Worm (Caenorhabditis elegans) whole organism, late embryonic: ENCODE data around the gene wdr-83.

Experiments used
- T23F11.4 ChIP-seq: fragments of 200-800 bp; sonication (Bioruptor generic); optimal IDR thresholded peaks from 2 replicates; lab custom pipeline; 2018; ENCODE audit warnings: mild to moderate bottlenecking, missing genetic modification characterization, missing compliant biosample characterization
- ceh-34 ChIP-seq: sonication (generic microtip); optimal IDR thresholded peaks from 2 replicates; lab custom pipeline; 2016; ENCODE audit warnings: mild to moderate bottlenecking, missing genetic modification characterization, missing compliant biosample characterization
- ceh-48 ChIP-seq: sonication (generic microtip); optimal IDR thresholded peaks from 2 replicates; lab custom pipeline; 2016; ENCODE audit warnings: missing genetic modification characterization, inconsistent platforms, missing compliant biosample characterization
- gmeb-2 ChIP-seq: sonication (generic microtip); optimal IDR thresholded peaks from 2 replicates; lab custom pipeline; 2016; ENCODE audit warnings: missing genetic modification characterization, inconsistent platforms, missing compliant biosample characterization
- hlh-13 ChIP-seq: fragments of 200-800 bp; sonication (Bioruptor generic); optimal IDR thresholded peaks from 2 replicates; lab custom pipeline; 2018; ENCODE audit warnings: mild to moderate bottlenecking, missing genetic modification characterization, missing compliant biosample characterization
- nfya-1 ChIP-seq: sonication (generic microtip); optimal IDR thresholded peaks from 2 replicates; lab custom pipeline; 2017; ENCODE audit warnings: missing genetic modification characterization, mild to moderate bottlenecking, missing compliant biosample characterization, antibody characterized with exemption, moderate library complexity
- npax-4 ChIP-seq: sonication (generic microtip); optimal IDR thresholded peaks from 2 replicates; lab custom pipeline; 2016; ENCODE audit warnings: missing genetic modification characterization, missing compliant biosample characterization
- sdc-2 ChIP-seq: sonication (generic microtip); optimal IDR thresholded peaks from 2 replicates; lab custom pipeline; 2016; ENCODE audit warnings: missing genotype, missing genetic modification characterization, missing compliant biosample characterization
- sox-2 ChIP-seq: fragments of 200-800 bp; sonication (Bioruptor generic); IDR thresholded peaks from 2 replicates; pipeline ENCODE4 v1.3.6; 2022; ENCODE audit warnings: missing genetic modification reagents, missing genetic modification characterization, missing compliant biosample characterization
- ztf-16 ChIP-seq: sonication (generic microtip); optimal IDR thresholded peaks from 2 replicates; lab custom pipeline; 2017; ENCODE audit warnings: missing genetic modification characterization, missing compliant biosample characterization

DNA sequence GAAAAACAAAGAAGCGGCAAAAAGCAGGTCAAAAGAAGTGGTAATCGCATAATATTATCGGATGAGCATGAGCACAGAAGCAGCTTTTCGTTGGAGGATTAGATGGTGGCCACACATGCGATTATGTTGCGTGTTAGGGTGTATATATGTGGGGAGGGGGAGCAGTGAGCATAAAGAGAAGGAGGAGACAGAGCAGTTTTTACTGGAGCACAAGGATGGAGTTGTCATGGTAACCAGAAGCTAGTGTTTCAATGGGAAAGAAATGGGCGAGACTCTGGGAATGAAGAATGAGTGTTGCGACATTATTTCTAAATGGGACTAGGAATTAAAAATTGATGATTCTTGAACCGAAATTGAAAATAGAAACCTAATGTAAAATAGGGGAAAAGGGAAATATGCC, 36.4 kb upstream of the wdr-83 start, which contains the start of gene C27A2.8:
- TF ChIP-seq nfya-1 (tag; lab: Kevin White, UChicago) (no peak), sdc-2 (tag; lab: Kevin White, UChicago) (no peak), sox-2 (GFP tag; lab: Robert Waterston, UW) (no peak), ceh-34 (tag; lab: Kevin White, UChicago) (no peak), gmeb-2 (no peak), ceh-48 (tag; lab: Kevin White, UChicago) (no peak), hlh-13 (GFP tag; lab: Kevin White, UChicago) (no peak), npax-4 (tag; lab: Kevin White, UChicago) (no peak), T23F11.4 (GFP tag; lab: Kevin White, UChicago) (no peak), ztf-16 (tag; lab: Kevin White, UChicago) (no peak)
